Worm (Caenorhabditis elegans): ENCODE data around the gene R04D3.2.

DNA sequence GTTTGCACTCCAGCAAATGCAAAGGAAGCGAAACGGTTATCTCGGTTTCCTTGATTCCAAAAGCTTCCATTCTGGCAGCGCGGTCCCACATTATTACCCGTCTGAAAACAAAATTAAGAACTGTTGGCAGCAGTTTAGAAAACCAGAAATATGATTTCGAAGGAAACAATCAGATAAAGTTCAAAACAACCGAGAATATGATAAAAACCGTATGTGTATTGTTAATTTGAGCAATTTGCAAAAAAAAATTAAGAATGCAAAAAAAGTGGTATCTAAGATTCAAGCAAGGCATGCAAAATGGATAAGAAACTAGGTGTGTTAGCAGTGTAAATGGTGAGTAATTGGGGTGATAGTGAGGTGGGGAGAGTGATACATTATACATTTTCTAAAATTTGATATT, 2.3 kb upstream of the R04D3.2 start, which contains the start of gene R04D3.4:
- TF ChIP-seq Y75B8A.6 (GFP tag; IDR thresholded peaks at IDR 0.05) (no peak), jun-1 (tag; optimal IDR thresholded peaks at IDR 0.05) (no peak), ama-1 (optimal IDR thresholded peaks at IDR 0.05) (no peak), mep-1 (tag; optimal IDR thresholded peaks at IDR 0.05) (no peak), nhr-77 (tag; optimal IDR thresholded peaks at IDR 0.05) (no peak), F26F4.8 (GFP tag; conservative IDR thresholded peaks at IDR 0.05) (no peak), snpc-4 (tag; optimal IDR thresholded peaks at IDR 0.05) (no peak), fos-1 (tag; optimal IDR thresholded peaks at IDR 0.05) (no peak), unc-39 (tag; optimal IDR thresholded peaks at IDR 0.05) (no peak), vab-7 (GFP tag; IDR thresholded peaks at IDR 0.05) (no peak), ceh-82 (tag; optimal IDR thresholded peaks at IDR 0.05) (no peak)
